Fruit fly (Drosophila melanogaster) whole organism, embryonic: ENCODE data around the gene CG13484.
A peak's percentile ranks its signal among the peaks of the same experiment; 100 is the strongest.

Experiments used
- Awh ChIP-seq: fragments of 200-800 bp; sonication (Bioruptor generic); IDR thresholded peaks from 2 replicates; pipeline ENCODE4, ENCODE4 v1.3.6; 2022; ENCODE audit warnings: missing biosample characterization, missing genetic modification characterization
- Bgb ChIP-seq: fragments of 200-800 bp; sonication (Bioruptor generic); IDR thresholded peaks from 2 replicates; pipeline ENCODE4 v1.3.6; 2022; ENCODE audit warnings: missing biosample characterization, missing genetic modification characterization; ENCODE audit not compliant: partially characterized antibody
- BtbVII ChIP-seq: fragments of 200-800 bp; sonication (Bioruptor generic); optimal IDR thresholded peaks from 3 replicates; lab custom pipeline; 2017; ENCODE audit warnings: missing biosample characterization, mild to moderate bottlenecking, missing genetic modification characterization
- CG10267 ChIP-seq: fragments of 200-800 bp; sonication (Bioruptor generic); optimal IDR thresholded peaks from 2 replicates; lab custom pipeline; 2018; ENCODE audit warnings: missing biosample characterization, mild to moderate bottlenecking, missing genetic modification characterization, moderate library complexity
- CG10366 ChIP-seq: fragments of 200-800 bp; sonication (Bioruptor generic); IDR thresholded peaks from 2 replicates; pipeline ENCODE4 v1.3.6; 2022; ENCODE audit warnings: missing biosample characterization, missing genetic modification characterization
- CG11695 ChIP-seq: fragments of 200-800 bp; sonication (Bioruptor generic); IDR thresholded peaks from 3 replicates; pipeline ENCODE4 v1.3.6; 2022; ENCODE audit warnings: missing biosample characterization, missing genetic modification characterization
- CG12155 ChIP-seq: fragments of 200-800 bp; sonication (Bioruptor generic); optimal IDR thresholded peaks from 3 replicates; lab custom pipeline; 2016; ENCODE audit warnings: missing biosample characterization, missing genetic modification characterization
- CG13424 ChIP-seq: fragments of 200-800 bp; sonication (Bioruptor generic); optimal IDR thresholded peaks from 2 replicates; lab custom pipeline; 2019; ENCODE audit warnings: missing biosample characterization, mild to moderate bottlenecking, missing genetic modification characterization, moderate library complexity
- CG14710 ChIP-seq: fragments of 200-800 bp; sonication (Bioruptor generic); optimal IDR thresholded peaks from 3 replicates; lab custom pipeline; 2019; ENCODE audit warnings: missing biosample characterization, mild to moderate bottlenecking, missing genetic modification characterization, moderate library complexity
- CG1603 ChIP-seq: fragments of 200-800 bp; sonication (Bioruptor generic); optimal IDR thresholded peaks from 2 replicates; lab custom pipeline; 2019; ENCODE audit warnings: missing biosample characterization, mild to moderate bottlenecking, missing genetic modification characterization, moderate library complexity
- CG1647 ChIP-seq: fragments of 200-800 bp; sonication (Bioruptor generic); optimal IDR thresholded peaks from 3 replicates; lab custom pipeline; 2016; ENCODE audit warnings: missing biosample characterization, missing genetic modification characterization
- CG17361 ChIP-seq: fragments of 200-800 bp; sonication (Bioruptor generic); IDR thresholded peaks from 3 replicates; pipeline ENCODE4 v1.3.6; 2022; ENCODE audit warnings: missing biosample characterization, missing genetic modification characterization
- CG17568 ChIP-seq: fragments of 200-800 bp; sonication (Bioruptor generic); optimal IDR thresholded peaks from 2 replicates; lab custom pipeline; 2018; ENCODE audit warnings: missing biosample characterization, mild to moderate bottlenecking, missing genetic modification characterization, moderate library complexity
- CG17829 ChIP-seq: fragments of 200-800 bp; optimal IDR thresholded peaks from 2 replicates; lab custom pipeline; 2019; ENCODE audit warnings: missing biosample characterization, mild to moderate bottlenecking, missing genetic modification characterization, moderate library complexity
- CG2199 ChIP-seq: fragments of 200-800 bp; sonication (Bioruptor generic); IDR thresholded peaks from 3 replicates; pipeline ENCODE4 v1.3.6; 2022; ENCODE audit warnings: missing biosample characterization, missing genetic modification characterization
- CG32767 ChIP-seq: fragments of 200-800 bp; sonication (Bioruptor generic); IDR thresholded peaks from 2 replicates; pipeline ENCODE4 v1.3.6; 2022; ENCODE audit warnings: missing biosample characterization, missing genetic modification characterization
- CG7928 ChIP-seq: fragments of 200-800 bp; sonication (Bioruptor generic); optimal IDR thresholded peaks from 2 replicates; lab custom pipeline; 2017; ENCODE audit warnings: missing biosample characterization, mild to moderate bottlenecking, missing genetic modification characterization
- CG8924 ChIP-seq: fragments of 200-800 bp; optimal IDR thresholded peaks from 3 replicates; lab custom pipeline; 2019; ENCODE audit warnings: missing biosample characterization, mild to moderate bottlenecking, missing genetic modification characterization, moderate library complexity
- CG9797 ChIP-seq: fragments of 200-800 bp; sonication (Bioruptor generic); optimal IDR thresholded peaks from 3 replicates; lab custom pipeline; 2018; ENCODE audit warnings: missing biosample characterization, mild to moderate bottlenecking, missing genetic modification characterization
- CrebB ChIP-seq: fragments of 200-800 bp; sonication (Bioruptor generic); optimal IDR thresholded peaks from 3 replicates; lab custom pipeline; 2018; ENCODE audit warnings: missing biosample characterization, mild to moderate bottlenecking, missing genetic modification characterization
- Ets65A ChIP-seq: fragments of 200-800 bp; sonication (Bioruptor generic); peaks from one replicate; lab custom pipeline; 2016; ENCODE audit warnings: missing biosample characterization, missing genetic modification characterization
- HmgD ChIP-seq: fragments of 200-800 bp; sonication (Bioruptor generic); optimal IDR thresholded peaks from 3 replicates; lab custom pipeline; 2016; ENCODE audit warnings: missing biosample characterization, missing genetic modification characterization
- HmgZ ChIP-seq: fragments of 200-800 bp; sonication (Bioruptor generic); optimal IDR thresholded peaks from 2 replicates; lab custom pipeline; 2018; ENCODE audit warnings: missing biosample characterization, mild to moderate bottlenecking, missing genetic modification characterization
- Hr51 ChIP-seq, 2 experiments: fragments of 200-800 bp; sonication (Bioruptor generic); optimal IDR thresholded peaks; 2 replicates in 1 of 2; 3 replicates in 1 of 2; lab custom pipeline; 2016 to 2018; ENCODE audit warnings: missing biosample characterization in 2 of 2, missing genetic modification characterization in 2 of 2, mild to moderate bottlenecking in 1 of 2, moderate library complexity in 1 of 2
- MESR4 ChIP-seq: fragments of 200-800 bp; sonication (Bioruptor generic); optimal IDR thresholded peaks from 2 replicates; lab custom pipeline; 2018; ENCODE audit warnings: missing biosample characterization, mild to moderate bottlenecking, missing genetic modification characterization, moderate library complexity
- NC2β ChIP-seq: fragments of 200-800 bp; sonication (Bioruptor generic); optimal IDR thresholded peaks from 2 replicates; lab custom pipeline; 2016; ENCODE audit warnings: missing biosample characterization, missing genetic modification characterization
- Neu2 ChIP-seq: fragments of 200-800 bp; sonication (Bioruptor generic); optimal IDR thresholded peaks from 3 replicates; lab custom pipeline; 2016; ENCODE audit warnings: missing biosample characterization, missing genetic modification characterization, borderline replicate concordance
- Nf-YB ChIP-seq: fragments of 200-800 bp; sonication (Bioruptor generic); optimal IDR thresholded peaks from 3 replicates; lab custom pipeline; 2019; ENCODE audit warnings: missing biosample characterization, mild to moderate bottlenecking, missing genetic modification characterization, moderate library complexity
- Pdp1 ChIP-seq, 2 experiments: fragments of 200-800 bp; sonication (Bioruptor generic); optimal IDR thresholded peaks; 3 replicates each; lab custom pipeline; 2016; ENCODE audit warnings: missing biosample characterization in 2 of 2, missing genetic modification characterization in 2 of 2, mild to moderate bottlenecking in 1 of 2, moderate library complexity in 1 of 2
- Rfx ChIP-seq: fragments of 200-800 bp; sonication (Bioruptor generic); IDR thresholded peaks from 2 replicates; pipeline ENCODE4 v1.3.6; 2022; ENCODE audit warnings: missing biosample characterization, missing genetic modification characterization
- Scr ChIP-seq: fragments of 200-800 bp; sonication (Bioruptor generic); IDR thresholded peaks from 2 replicates; pipeline ENCODE4 v1.3.6; 2022; ENCODE audit warnings: missing biosample characterization, missing genetic modification characterization; ENCODE audit not compliant: partially characterized antibody
- bbx ChIP-seq: fragments of 200-800 bp; sonication (Bioruptor generic); IDR thresholded peaks from 2 replicates; pipeline ENCODE4 v1.3.6; 2022; ENCODE audit warnings: missing biosample characterization, missing genetic modification characterization; ENCODE audit not compliant: partially characterized antibody
- cg ChIP-seq: fragments of 200-800 bp; sonication (Bioruptor generic); optimal IDR thresholded peaks from 3 replicates; lab custom pipeline; 2019; ENCODE audit warnings: missing biosample characterization, mild to moderate bottlenecking, missing genetic modification characterization, moderate library complexity
- danr ChIP-seq: fragments of 200-800 bp; sonication (Bioruptor generic); IDR thresholded peaks from 2 replicates; pipeline ENCODE4 v1.3.6; 2022; ENCODE audit warnings: missing biosample characterization, missing genetic modification characterization
- dm ChIP-seq: fragments of 200-800 bp; sonication (Bioruptor generic); optimal IDR thresholded peaks from 3 replicates; lab custom pipeline; 2016; ENCODE audit warnings: missing biosample characterization, missing genetic modification characterization
- ewg ChIP-seq: fragments of 200-800 bp; sonication (Bioruptor generic); optimal IDR thresholded peaks from 3 replicates; lab custom pipeline; 2017; ENCODE audit warnings: mild to moderate bottlenecking, missing biosample characterization, missing genetic modification reagents, missing genetic modification characterization
- hb ChIP-seq: fragments of 200-800 bp; sonication (Bioruptor generic); IDR thresholded peaks from 3 replicates; pipeline ENCODE4 v1.3.6; 2022; ENCODE audit warnings: missing biosample characterization, missing genetic modification characterization; ENCODE audit not compliant: partially characterized antibody
- her ChIP-seq: fragments of 200-800 bp; sonication (Bioruptor generic); optimal IDR thresholded peaks from 2 replicates; lab custom pipeline; 2016; ENCODE audit warnings: missing biosample characterization, missing genetic modification characterization
- jumu ChIP-seq: fragments of 200-800 bp; sonication (Bioruptor generic); optimal IDR thresholded peaks from 3 replicates; lab custom pipeline; 2016; ENCODE audit warnings: missing biosample characterization, missing genetic modification characterization
- kni ChIP-seq: fragments of 200-800 bp; sonication (Bioruptor generic); optimal IDR thresholded peaks from 3 replicates; lab custom pipeline; 2017; ENCODE audit warnings: mild to moderate bottlenecking, missing biosample characterization, missing genetic modification reagents, missing genetic modification characterization
- lab ChIP-seq: fragments of 200-800 bp; sonication (Bioruptor generic); optimal IDR thresholded peaks from 3 replicates; lab custom pipeline; 2017; ENCODE audit warnings: missing biosample characterization, missing genetic modification characterization, mild to moderate bottlenecking, moderate library complexity, missing genetic modification reagents
- nerfin-1 ChIP-seq: fragments of 200-800 bp; sonication (Bioruptor generic); optimal IDR thresholded peaks from 3 replicates; lab custom pipeline; 2019; ENCODE audit warnings: missing biosample characterization, mild to moderate bottlenecking, missing genetic modification characterization, moderate library complexity
- nmo ChIP-seq: fragments of 200-800 bp; sonication (Bioruptor generic); optimal IDR thresholded peaks from 2 replicates; lab custom pipeline; 2018; ENCODE audit warnings: missing biosample characterization, mild to moderate bottlenecking, missing genetic modification characterization, moderate library complexity
- oc ChIP-seq: fragments of 200-800 bp; sonication (Bioruptor generic); optimal IDR thresholded peaks from 2 replicates; lab custom pipeline; 2018; ENCODE audit warnings: missing biosample characterization, mild to moderate bottlenecking, missing genetic modification characterization, moderate library complexity
- otp ChIP-seq: fragments of 200-800 bp; sonication (Bioruptor generic); IDR thresholded peaks from 3 replicates; pipeline ENCODE4, ENCODE4 v1.3.6; 2022; ENCODE audit warnings: missing biosample characterization, missing genetic modification characterization
- pros ChIP-seq: fragments of 200-800 bp; sonication (Bioruptor generic); optimal IDR thresholded peaks from 3 replicates; lab custom pipeline; 2019; ENCODE audit warnings: missing biosample characterization, mild to moderate bottlenecking, missing genetic modification characterization, moderate library complexity
- toy ChIP-seq: fragments of 200-800 bp; sonication (Bioruptor generic); IDR thresholded peaks from 2 replicates; pipeline ENCODE4 v1.3.6; 2022; ENCODE audit warnings: missing biosample characterization, missing genetic modification characterization
- vvl ChIP-seq: fragments of 200-800 bp; sonication (Bioruptor generic); IDR thresholded peaks from 2 replicates; pipeline ENCODE4 v1.3.6; 2022; ENCODE audit warnings: missing biosample characterization, missing genetic modification characterization

The CG13484 gene

dm6 chr3L:14002524-14003135, 50.2 kb downstream of the CG13484 start (continued):
- TF ChIP-seq CG10267 (tag; lab: Kevin White, UChicago) (no peak), jumu (GFP tag; lab: Kevin White, UChicago) (no peak), kni (GFP tag; lab: Kevin White, UChicago) (peak; percentile 12), oc (tag; lab: Kevin White, UChicago) (peak; percentile 72), ewg (GFP tag; lab: Kevin White, UChicago) (peak; percentile 90), CG1603 (peak; percentile 58), otp (GFP tag; lab: Robert Waterston, UW) (peak; percentile 52; the same call in 1 of the 3 replicates), CG7928 (no peak), CG12155 (GFP tag; lab: Kevin White, UChicago) (no peak), nerfin-1 (peak; percentile 71), CG8924 (tag; lab: Kevin White, UChicago) (peak; percentile 83), pros (GFP tag; lab: Kevin White, UChicago) (peak; percentile 2), hb (GFP tag; lab: Robert Waterston, UW) (no peak), NC2β (GFP tag; lab: Kevin White, UChicago) (peak; percentile 6), toy (GFP tag; lab: Robert Waterston, UW) (no peak), CG9797 (GFP tag; lab: Kevin White, UChicago) (peak; percentile 68), bbx (GFP tag; lab: Robert Waterston, UW) (0 out of 2 replicates have a peak, but pooled peaks have one; percentile 26), CG1647 (GFP tag; lab: Kevin White, UChicago) (no peak), cg (GFP tag; lab: Kevin White, UChicago) (peak; percentile 95), dm (peak; percentile 50), Ets65A (GFP tag; lab: Kevin White, UChicago) (no peak), CG2199 (GFP tag; lab: Robert Waterston, UW) (peak; percentile 67; the same call in 1 of the 3 replicates), CG10366 (GFP tag; lab: Robert Waterston, UW) (no peak), Scr (GFP tag; lab: Robert Waterston, UW) (peak; percentile 19; the same call in 1 of the 2 replicates), Pdp1 (GFP tag; optimal IDR thresholded peaks at IDR 0.05; lab: Kevin White, UChicago) (peak in 1 of 2 experiments; percentile 42), her (GFP tag; lab: Kevin White, UChicago) (no peak), CG32767 (GFP tag; lab: Robert Waterston, UW) (peak; percentile 74), lab (GFP tag; lab: Kevin White, UChicago) (peak; percentile 35), Nf-YB (GFP tag; lab: Kevin White, UChicago) (peak; percentile 40), Bgb (GFP tag; lab: Robert Waterston, UW) (peak; percentile 36; the same call in 1 of the 2 replicates), Hr51 (GFP tag; optimal IDR thresholded peaks at IDR 0.05; lab: Kevin White, UChicago) (peak in 1 of 2 experiments; percentile 13), danr (GFP tag; lab: Robert Waterston, UW) (no peak), MESR4 (GFP tag; lab: Kevin White, UChicago) (peak; percentile 18), Neu2 (GFP tag; lab: Kevin White, UChicago) (no peak), CG17361 (GFP tag; lab: Robert Waterston, UW) (peak; percentile 8; the same call in 1 of the 3 replicates), Rfx (GFP tag; lab: Robert Waterston, UW) (0 out of 2 replicates have a peak, but pooled peaks have one; percentile 16), CG14710 (peak; percentile 10), BtbVII (GFP tag; lab: Kevin White, UChicago) (no peak), HmgZ (tag; lab: Kevin White, UChicago) (peak; percentile 60), CrebB (tag; lab: Kevin White, UChicago) (peak; percentile 17), CG17829 (tag; lab: Kevin White, UChicago) (peak; percentile 13), vvl (GFP tag; lab: Robert Waterston, UW) (peak; percentile 54), HmgD (GFP tag; lab: Kevin White, UChicago) (peak; percentile 62), CG11695 (GFP tag; lab: Robert Waterston, UW) (no peak), Awh (GFP tag; lab: Robert Waterston, UW) (no peak), CG13424 (tag; lab: Kevin White, UChicago) (no peak), nmo (GFP tag; lab: Kevin White, UChicago) (peak; percentile 33), CG17568 (GFP tag; lab: Kevin White, UChicago) (no peak)
